Fruit fly (Drosophila melanogaster) whole organism, adult: ENCODE measurements around the gene CG34447.

ENCODE experiments used
- Crg-1 ChIP-seq: fragments of 200-800 bp; sonication (Bioruptor generic); optimal IDR thresholded peaks from 2 replicates; lab custom pipeline; 2016; ENCODE audit warnings: missing biosample characterization, missing genetic modification characterization
- Hr96 ChIP-seq: fragments of 200-800 bp; sonication (Bioruptor generic); optimal IDR thresholded peaks from 2 replicates; lab custom pipeline; 2016; ENCODE audit warnings: missing biosample characterization, missing genetic modification characterization
- cic ChIP-seq: fragments of 200-800 bp; sonication (Bioruptor generic); optimal IDR thresholded peaks from 2 replicates; lab custom pipeline; 2017; ENCODE audit warnings: missing biosample characterization, mild to moderate bottlenecking, missing genetic modification characterization, moderate library complexity
- kay ChIP-seq: fragments of 200-800 bp; sonication (Bioruptor generic); peaks from one replicate; lab custom pipeline; 2016; ENCODE audit warnings: missing biosample characterization, missing genetic modification characterization, borderline replicate concordance
- pad ChIP-seq: fragments of 200-800 bp; sonication (Bioruptor generic); optimal IDR thresholded peaks from 3 replicates; lab custom pipeline; 2017; ENCODE audit warnings: missing biosample characterization, missing genetic modification characterization, mild to moderate bottlenecking, moderate library complexity, missing genetic modification reagents

DNA sequence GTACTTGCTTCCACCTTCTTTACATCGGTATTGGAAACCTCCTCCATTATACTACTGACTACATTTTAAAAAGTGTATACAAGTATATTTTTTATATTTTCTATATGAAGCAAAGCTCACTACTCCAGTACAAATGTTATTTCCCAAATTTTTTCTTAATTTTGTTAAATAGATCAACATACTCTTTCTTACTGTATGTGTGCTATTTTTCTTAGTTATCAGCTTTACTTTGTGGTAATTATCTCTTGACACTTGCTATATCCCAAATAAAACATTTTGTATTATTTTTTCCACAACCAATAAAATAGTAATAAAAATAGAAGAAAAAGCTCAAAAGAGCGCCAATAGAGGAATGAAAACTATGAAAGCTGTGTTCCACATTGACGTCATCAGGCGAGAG lies 29.2 kb downstream of the CG34447 start, which contains the start of gene CG43750:
- TF ChIP-seq kay (GFP tag; lab: Kevin White, UChicago) (no peak), cic (GFP tag; lab: Kevin White, UChicago) (no peak), pad (GFP tag; lab: Kevin White, UChicago) (no peak), Crg-1 (GFP tag; lab: Kevin White, UChicago) (no peak), Hr96 (no peak)
